Fruit fly (Drosophila melanogaster): Measurements from ENCODE around the gene D19A.
A peak's percentile ranks its signal among the peaks of the same experiment; 100 is the strongest.

Gene D19A

dm6 chr3L:6192822-6193555 lies 4.1 kb upstream of the D19A start, which contains the start of the genes Sf3b6 and Tnpo (continued):
- TF ChIP-seq CG3726 (GFP tag; IDR thresholded peaks at IDR 0.05) (peak; percentile 57; the same call in 1 of the 3 replicates), gem (tag; optimal IDR thresholded peaks at IDR 0.05) (peak; percentile 92), CG10979 (tag; optimal IDR thresholded peaks at IDR 0.05) (peak; percentile 71), CG7271 (tag; optimal IDR thresholded peaks at IDR 0.05) (peak; percentile 54), so (GFP tag; IDR thresholded peaks at IDR 0.05) (peak; percentile 73; the same call in 2 of the 3 replicates), Ptx1 (GFP tag; IDR thresholded peaks at IDR 0.05) (peak; percentile 92), CG9727 (GFP tag; optimal IDR thresholded peaks at IDR 0.05) (peak; percentile 90), ase (GFP tag; IDR thresholded peaks at IDR 0.05) (peak; percentile 68), D19B (GFP tag; optimal IDR thresholded peaks at IDR 0.05) (peak; percentile 88), CG9817 (tag; optimal IDR thresholded peaks at IDR 0.05) (peak; percentile 87), prd (optimal IDR thresholded peaks at IDR 0.05) (no peak), prd (GFP tag; IDR thresholded peaks at IDR 0.05) (peak; percentile 94), CG7745 (tag; optimal IDR thresholded peaks at IDR 0.05) (no peak), CG18764 (GFP tag; optimal IDR thresholded peaks at IDR 0.05) (peak; percentile 64), CG18599 (GFP tag; optimal IDR thresholded peaks at IDR 0.05) (no peak), CG9876 (GFP tag; optimal IDR thresholded peaks at IDR 0.05) (peak; percentile 64), Dip2 (GFP tag; IDR thresholded peaks at IDR 0.05) (no peak), Sry-δ (GFP tag; optimal IDR thresholded peaks at IDR 0.05) (peak; percentile 87), HLHmδ (GFP tag; optimal IDR thresholded peaks at IDR 0.05) (peak; percentile 16), schlank (tag; optimal IDR thresholded peaks at IDR 0.05) (peak; percentile 35), Hmx (GFP tag; optimal IDR thresholded peaks at IDR 0.05) (peak; percentile 68), Awh (GFP tag; IDR thresholded peaks at IDR 0.05) (peak; percentile 50), CG3065 (GFP tag; optimal IDR thresholded peaks at IDR 0.05) (peak; percentile 45), HmgZ (tag; optimal IDR thresholded peaks at IDR 0.05) (peak; percentile 66), ac (GFP tag; optimal IDR thresholded peaks at IDR 0.05) (no peak), Dref (GFP tag; IDR thresholded peaks at IDR 0.05) (peak; percentile 41; the same call in 1 of the 2 replicates), CG2116 (GFP tag; optimal IDR thresholded peaks at IDR 0.05) (peak; percentile 69), MBD-R2 (GFP tag; IDR thresholded peaks at IDR 0.05) (peak; percentile 79), tap (tag; optimal IDR thresholded peaks at IDR 0.05) (no peak), dysf (GFP tag; IDR thresholded peaks at IDR 0.05) (peak; percentile 89), HmgD (GFP tag; optimal IDR thresholded peaks at IDR 0.05) (peak; percentile 9), CG1792 (GFP tag; optimal IDR thresholded peaks at IDR 0.05) (peak; percentile 38), Dek (tag; optimal IDR thresholded peaks at IDR 0.05) (no peak), HHEX (GFP tag; optimal IDR thresholded peaks at IDR 0.05) (peak; percentile 70), wor (GFP tag; IDR thresholded peaks at IDR 0.05) (peak; percentile 79), MESR4 (GFP tag; optimal IDR thresholded peaks at IDR 0.05) (peak; percentile 53), CG10209 (GFP tag; optimal IDR thresholded peaks at IDR 0.05) (peak; percentile 86), usp (GFP tag; optimal IDR thresholded peaks at IDR 0.05) (no peak), CG18619 (GFP tag; optimal IDR thresholded peaks at IDR 0.05) (peak; percentile 83), CG4707 (GFP tag; optimal IDR thresholded peaks at IDR 0.05) (no peak), Stat92E (GFP tag; optimal IDR thresholded peaks at IDR 0.05) (peak in 1 of 3 experiments; percentile 32), row (GFP tag; IDR thresholded peaks at IDR 0.05) (peak; percentile 96), luna (GFP tag; optimal IDR thresholded peaks at IDR 0.05) (peak; percentile 9), Mad (GFP tag; optimal IDR thresholded peaks at IDR 0.05) (peak; percentile 75), CG11504 (tag; optimal IDR thresholded peaks at IDR 0.05) (no peak), unpg (GFP tag; optimal IDR thresholded peaks at IDR 0.05) (no peak), lola (GFP tag; optimal IDR thresholded peaks at IDR 0.05) (peak in 1 of 3 experiments; percentile 91), tll (GFP tag; optimal IDR thresholded peaks at IDR 0.05) (peak; percentile 43 to 78), CG10267 (tag; optimal IDR thresholded peaks at IDR 0.05) (peak; percentile 80)
